Worm (Caenorhabditis elegans) whole organism, early embryonic: ENCODE measurements around the gene sma-5.

Experiments used
- B0310.2 ChIP-seq: sonication (generic microtip); optimal IDR thresholded peaks from 2 replicates; lab custom pipeline; 2016; ENCODE audit warnings: mild to moderate bottlenecking, missing genetic modification characterization, missing compliant biosample characterization
- aly-1 ChIP-seq: sonication (generic microtip); optimal IDR thresholded peaks from 2 replicates; lab custom pipeline; 2016; ENCODE audit warnings: missing genetic modification characterization, missing compliant biosample characterization
- ceh-13 ChIP-seq: fragments of 200-800 bp; sonication (Bioruptor generic); optimal IDR thresholded peaks from 2 replicates; lab custom pipeline; 2018; ENCODE audit warnings: mild to moderate bottlenecking, missing genetic modification characterization, missing compliant biosample characterization
- flt-1 ChIP-seq: fragments of 200-800 bp; sonication (Bioruptor generic); IDR thresholded peaks from 2 replicates; pipeline ENCODE4 v1.3.6; 2022; ENCODE audit warnings: missing genetic modification characterization, missing compliant biosample characterization
- hnd-1 ChIP-seq: sonication (generic microtip); optimal IDR thresholded peaks from 2 replicates; lab custom pipeline; 2016; ENCODE audit warnings: missing genetic modification characterization, missing compliant biosample characterization
- tbx-37 ChIP-seq: fragments of 200-800 bp; sonication (Bioruptor generic); conservative IDR thresholded peaks from 2 replicates; pipeline ENCODE4 v1.3.6; 2022; ENCODE audit warnings: missing genetic modification reagents, missing genetic modification characterization, missing compliant biosample characterization
- tra-4 ChIP-seq: sonication (generic microtip); optimal IDR thresholded peaks from 2 replicates; lab custom pipeline; 2017; ENCODE audit warnings: missing genetic modification characterization, missing compliant biosample characterization

DNA sequence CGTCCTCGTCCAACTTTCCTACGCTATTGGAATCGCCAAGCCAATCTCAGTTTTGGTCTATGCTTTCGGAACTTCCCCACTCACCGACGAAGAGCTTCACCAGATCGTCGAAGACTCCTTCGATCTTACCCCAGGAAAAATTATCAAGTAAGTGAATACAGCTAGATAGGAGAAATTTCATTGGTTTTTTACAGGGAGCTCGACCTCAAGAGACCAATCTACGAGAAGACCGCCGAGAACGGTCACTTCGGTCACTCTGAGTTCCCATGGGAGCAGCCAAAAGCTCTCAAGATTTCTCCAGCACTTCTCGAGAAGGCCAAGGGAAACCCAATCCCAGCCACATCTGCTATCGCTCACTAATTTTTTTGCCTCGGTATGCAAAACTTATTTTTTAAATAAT is 38.3 kb downstream of the sma-5 start:
- no peak for TF ChIP-seq ceh-13 (GFP tag; lab: Kevin White, UChicago)
- TF ChIP-seq tra-4 (tag; lab: Kevin White, UChicago): no peak
- no peak for TF ChIP-seq flt-1 (GFP tag; lab: Robert Waterston, UW)
- TF ChIP-seq aly-1 (tag; lab: Kevin White, UChicago): no peak
- TF ChIP-seq hnd-1 (tag; lab: Kevin White, UChicago): no peak
- no peak for TF ChIP-seq tbx-37
- TF ChIP-seq B0310.2 (tag; lab: Kevin White, UChicago): no peak
